Worm (Caenorhabditis elegans): ENCODE results near the gene col-73.
A peak's percentile ranks its signal among the peaks of the same experiment; 100 is the strongest.

- TF ChIP-seq ama-1 (optimal IDR thresholded peaks at IDR 0.05) (no peak), rnt-1 (tag; optimal IDR thresholded peaks at IDR 0.05) (peak; percentile 70), hlh-30 (tag; optimal IDR thresholded peaks at IDR 0.05; ENCODE audit: insufficient read depth) (peak; percentile 56), tbx-2 (tag; optimal IDR thresholded peaks at IDR 0.05) (peak; percentile 34), ceh-34 (tag; optimal IDR thresholded peaks at IDR 0.05) (no peak), pros-1 (tag; optimal IDR thresholded peaks at IDR 0.05) (no peak), dmd-4 (tag; optimal IDR thresholded peaks at IDR 0.05; ENCODE audit: borderline replicate concordance) (no peak), hlh-8 (tag; optimal IDR thresholded peaks at IDR 0.05) (no peak), nhr-11 (tag; optimal IDR thresholded peaks at IDR 0.05) (no peak), fkh-6 (tag; optimal IDR thresholded peaks at IDR 0.05) (no peak)
Observed at ce11 chrII:4904277-4904676, 31.3 kb upstream of the col-73 start.

Data from whole organism, late embryonic.